Fruit fly (Drosophila melanogaster): ENCODE data around the gene plh.
A peak's percentile ranks its signal among the peaks of the same experiment; 100 is the strongest.

plh gene

DNA sequence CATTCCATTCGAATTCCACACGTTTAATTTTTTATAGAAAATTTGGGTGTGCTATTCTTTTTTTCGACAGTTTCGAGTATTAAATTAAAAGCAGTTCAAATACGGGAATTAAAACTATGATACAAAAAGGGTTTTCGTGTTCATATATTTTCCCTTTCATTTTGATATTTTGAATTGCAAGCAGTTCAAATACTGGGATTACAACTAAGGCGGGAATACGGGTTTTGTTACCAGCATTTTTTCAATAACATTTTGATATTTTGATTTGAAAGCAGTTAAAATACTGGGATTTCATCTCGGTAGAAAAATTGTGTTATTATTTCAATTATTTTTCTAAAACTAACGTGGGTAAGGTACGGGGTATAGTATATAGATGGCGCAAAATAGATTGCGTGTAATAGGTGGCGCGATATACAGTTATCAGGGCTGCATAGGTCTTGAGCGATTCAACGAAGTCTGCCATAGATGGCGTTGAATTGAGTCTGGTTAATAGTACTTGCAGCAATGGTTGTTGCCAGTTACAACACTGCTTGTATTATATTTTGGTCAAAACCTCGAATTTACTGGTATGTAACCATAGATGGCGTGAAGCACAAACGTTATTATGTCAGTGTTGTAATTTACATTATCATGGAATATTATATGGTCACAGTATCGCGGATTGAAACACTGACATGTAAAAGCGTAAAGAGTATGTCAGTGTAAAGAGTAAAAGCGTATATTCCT is 40.3 kb downstream of the plh start (continued):
- peak; percentile 54 for TF ChIP-seq CG7786 (GFP tag; optimal IDR thresholded peaks at IDR 0.05)
- TF ChIP-seq bsh (GFP tag; optimal IDR thresholded peaks at IDR 0.05), result no peak
- TF ChIP-seq Ada2b (GFP tag; IDR thresholded peaks at IDR 0.05), result peak; percentile 35; the same call in 1 of the 2 replicates
- peak; percentile 83 for TF ChIP-seq Rfx (GFP tag; IDR thresholded peaks at IDR 0.05)
- no peak for TF ChIP-seq ato (GFP tag; IDR thresholded peaks at IDR 0.05; ENCODE audit: partially characterized antibody)
- TF ChIP-seq CG9609 (GFP tag; optimal IDR thresholded peaks at IDR 0.05), result peak; percentile 34
- TF ChIP-seq CG9215 (GFP tag; IDR thresholded peaks at IDR 0.05), result no peak; the same call in 1 of the 2 replicates
- TF ChIP-seq CG6689 (GFP tag; IDR thresholded peaks at IDR 0.05), result no peak
- TF ChIP-seq lov (optimal IDR thresholded peaks at IDR 0.05), result no peak
- TF ChIP-seq lov (GFP tag; IDR thresholded peaks at IDR 0.05), result no peak
- no peak for TF ChIP-seq CG10431 (GFP tag; optimal IDR thresholded peaks at IDR 0.05)
- peak; percentile 94; the same call in 2 of the 3 replicates for TF ChIP-seq CG11456 (GFP tag; IDR thresholded peaks at IDR 0.05)
- TF ChIP-seq jing (GFP tag; optimal IDR thresholded peaks at IDR 0.05), result no peak
- peak; percentile 38 for TF ChIP-seq jumu (GFP tag; optimal IDR thresholded peaks at IDR 0.05)
- TF ChIP-seq CG17829 (tag; optimal IDR thresholded peaks at IDR 0.05), result peak; percentile 53
- peak; percentile 82 for TF ChIP-seq zfh1 (GFP tag; IDR thresholded peaks at IDR 0.05)
- TF ChIP-seq HHEX (GFP tag; optimal IDR thresholded peaks at IDR 0.05), result no peak
- no peak for TF ChIP-seq CkIIα-i1 (GFP tag; IDR thresholded peaks at IDR 0.05)
- TF ChIP-seq CG10959 (GFP tag; IDR thresholded peaks at IDR 0.05), result peak; percentile 60; the same call in 1 of the 2 replicates
- TF ChIP-seq Fer2 (tag; optimal IDR thresholded peaks at IDR 0.05), result no peak
- peak; percentile 4 for TF ChIP-seq en (GFP tag; optimal IDR thresholded peaks at IDR 0.05)
- TF ChIP-seq CG13894 (tag; optimal IDR thresholded peaks at IDR 0.05), result peak; percentile 86
- TF ChIP-seq CG10147 (GFP tag; optimal IDR thresholded peaks at IDR 0.05), result peak; percentile 31
- TF ChIP-seq CG8089 (GFP tag; optimal IDR thresholded peaks at IDR 0.05), result peak; percentile 20
- peak; percentile 59; the same call in 1 of the 3 replicates for TF ChIP-seq Optix (GFP tag; IDR thresholded peaks at IDR 0.05)
- peak; percentile 23 for TF ChIP-seq dmrt11E (tag; optimal IDR thresholded peaks at IDR 0.05)
- peak; percentile 80 for TF ChIP-seq Blimp-1 (GFP tag; optimal IDR thresholded peaks at IDR 0.05)
- TF ChIP-seq sr (GFP tag; IDR thresholded peaks at IDR 0.05), result no peak; the same call in 2 of the 3 replicates
- TF ChIP-seq gt (GFP tag; IDR thresholded peaks at IDR 0.05), result no peak
- no peak for TF ChIP-seq PHDP (tag; optimal IDR thresholded peaks at IDR 0.05)
- peak; percentile 70 for TF ChIP-seq CG4282 (GFP tag; optimal IDR thresholded peaks at IDR 0.05)
- peak; percentile 66; the same call in 1 of the 2 replicates for TF ChIP-seq ranshi (GFP tag; IDR thresholded peaks at IDR 0.05)
- no peak for TF ChIP-seq Max (GFP tag; optimal IDR thresholded peaks at IDR 0.05)
- TF ChIP-seq Scr (GFP tag; IDR thresholded peaks at IDR 0.05; ENCODE audit: partially characterized antibody), result peak; percentile 40; the same call in 1 of the 2 replicates
- peak; percentile 69 for TF ChIP-seq CG1602 (GFP tag; optimal IDR thresholded peaks at IDR 0.05)
- TF ChIP-seq CG12299 (tag; optimal IDR thresholded peaks at IDR 0.05), result no peak
- peak; percentile 8 for TF ChIP-seq hkb (optimal IDR thresholded peaks at IDR 0.05)
- no peak for TF ChIP-seq hkb (GFP tag; IDR thresholded peaks at IDR 0.05)
- no peak for TF ChIP-seq Sox100B (GFP tag; optimal IDR thresholded peaks at IDR 0.05)
- no peak for TF ChIP-seq prd (optimal IDR thresholded peaks at IDR 0.05)
- TF ChIP-seq prd (GFP tag; IDR thresholded peaks at IDR 0.05), result peak; percentile 74
- TF ChIP-seq phol (tag; optimal IDR thresholded peaks at IDR 0.05), result peak; percentile 45
- peak; percentile 55; the same call in 1 of the 2 replicates for TF ChIP-seq CG4404 (GFP tag; IDR thresholded peaks at IDR 0.05)
- peak; percentile 85 for TF ChIP-seq slbo (GFP tag; IDR thresholded peaks at IDR 0.05)
- TF ChIP-seq Hsf (GFP tag; optimal IDR thresholded peaks at IDR 0.05), result peak; percentile 69
- TF ChIP-seq croc (GFP tag; conservative IDR thresholded peaks at IDR 0.05), result peak; percentile 49; the same call in 2 of the 3 replicates
